Fruit fly (Drosophila melanogaster): ENCODE measurements around the gene how.

DNA sequence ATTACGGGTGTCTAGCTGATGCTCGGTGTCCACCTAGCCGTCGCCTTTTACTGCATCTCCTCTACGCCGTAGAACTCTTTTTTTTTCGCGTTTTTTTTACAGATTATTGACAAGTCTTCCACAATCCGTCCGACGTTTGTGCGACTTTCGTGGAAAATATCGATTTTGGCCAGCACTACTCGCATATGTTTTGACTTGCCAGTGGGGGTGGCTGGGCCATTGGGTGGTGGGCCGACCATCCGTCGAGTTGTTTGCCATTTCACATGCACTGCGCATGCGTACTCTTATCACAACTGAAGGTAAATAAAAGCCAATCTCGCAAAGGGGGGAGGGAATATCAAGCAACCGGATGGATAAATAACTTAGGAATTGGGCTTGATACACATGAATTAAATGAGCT, 10.3 kb upstream of the how start, which contains the start of gene CG13409:
- no peak for TF ChIP-seq CG8478 (optimal IDR thresholded peaks at IDR 0.05)
- TF ChIP-seq CTCF (optimal IDR thresholded peaks at IDR 0.05): no peak

Measured in S2 (cell line).